Worm (Caenorhabditis elegans): ENCODE data around the gene F49E8.6.

F49E8.6 gene

ce11 chrIV:7516167-7516566, 38.3 kb downstream of the F49E8.6 start, which contains the start of the genes R05G6.9 and R05G6.3:
R05G6.9 (minus strand) TSS chrIV:7516267.
R05G6.3 (plus strand) TSS chrIV:7516552.
- TF ChIP-seq unc-130 (GFP tag; optimal IDR thresholded peaks at IDR 0.05) (no peak), D2030.7 (GFP tag; IDR thresholded peaks at IDR 0.05) (no peak), chd-7 (tag; optimal IDR thresholded peaks at IDR 0.05) (no peak), dpff-1 (tag; optimal IDR thresholded peaks at IDR 0.05) (no peak), cebp-2 (GFP tag; IDR thresholded peaks at IDR 0.05) (no peak), ztf-26 (tag; optimal IDR thresholded peaks at IDR 0.05) (no peak), rcor-1 (GFP tag; IDR thresholded peaks at IDR 0.05) (no peak), Y53F4B.3 (GFP tag; IDR thresholded peaks at IDR 0.05) (no peak), K11D2.4 (GFP tag; IDR thresholded peaks at IDR 0.05) (no peak), lir-1 (GFP tag; conservative IDR thresholded peaks at IDR 0.05) (no peak), sdz-38 (tag; optimal IDR thresholded peaks at IDR 0.05) (no peak), ceh-40 (GFP tag; IDR thresholded peaks at IDR 0.05) (no peak), ama-1 (optimal IDR thresholded peaks at IDR 0.05) (no peak), ama-1 (GFP tag; optimal IDR thresholded peaks at IDR 0.05) (no peak), rpc-1 (optimal IDR thresholded peaks at IDR 0.05) (no peak), rpc-1 (tag; optimal IDR thresholded peaks at IDR 0.05) (no peak), Y56A3A.18 (GFP tag; IDR thresholded peaks at IDR 0.05) (no peak), pha-4 (tag; optimal IDR thresholded peaks at IDR 0.05) (no peak), unc-62 (GFP tag; optimal IDR thresholded peaks at IDR 0.05) (no peak), B0336.3 (GFP tag; IDR thresholded peaks at IDR 0.05) (no peak)

- TF ChIP-seq ZK185.1 (tag; optimal IDR thresholded peaks at IDR 0.05; ENCODE audit: poor library complexity, severe bottlenecking), result no peak
- no peak for TF ChIP-seq rcor-1 (GFP tag; IDR thresholded peaks at IDR 0.05)
- no peak for TF ChIP-seq rpc-1 (optimal IDR thresholded peaks at IDR 0.05)
- no peak for TF ChIP-seq rpc-1 (tag; optimal IDR thresholded peaks at IDR 0.05)
- TF ChIP-seq akir-1 (GFP tag; optimal IDR thresholded peaks at IDR 0.05), result no peak
- no peak for TF ChIP-seq bed-2 (GFP tag; IDR thresholded peaks at IDR 0.05)
- TF ChIP-seq attf-5 (GFP tag; optimal IDR thresholded peaks at IDR 0.05), result peak; percentile 7
- no peak for TF ChIP-seq nfya-1 (tag; optimal IDR thresholded peaks at IDR 0.05; ENCODE audit: borderline replicate concordance, insufficient read depth)
- peak; percentile 94 for TF ChIP-seq attf-3 (GFP tag; conservative IDR thresholded peaks at IDR 0.05)
These were observed 41.7 kb downstream of the F49E8.6 start, which contains the start of the genes plc-4 and R05G6.4 for ce11 chrIV:7512617-7513233. plc-4 (minus strand) TSS chrIV:7512667. R05G6.4 (plus strand) TSS chrIV:7513233.

- TF ChIP-seq nfya-2 (GFP tag; IDR thresholded peaks at IDR 0.05) (0 out of 2 replicates have a peak, but pooled peaks have one; percentile 80), snpc-3.4 (tag; optimal IDR thresholded peaks at IDR 0.05) (peak; percentile 14), xnd-1 (tag; optimal IDR thresholded peaks at IDR 0.05) (no peak), snpc-1.3 (tag; optimal IDR thresholded peaks at IDR 0.05; ENCODE audit: insufficient read depth) (peak; percentile 4), tlf-1 (GFP tag; optimal IDR thresholded peaks at IDR 0.05) (no peak), nfyb-1 (GFP tag; IDR thresholded peaks at IDR 0.05) (peak; percentile 97), efl-1 (GFP tag; optimal IDR thresholded peaks at IDR 0.05) (peak; percentile 18)
These were observed 43.6 kb downstream of the F49E8.6 start for ce11 chrIV:7510829-7511228.

ce11 chrIV:7508850-7509249, 45.6 kb downstream of the F49E8.6 start:
- TF ChIP-seq him-1 (tag; optimal IDR thresholded peaks at IDR 0.05), result peak; percentile 16
- peak; percentile 40 for TF ChIP-seq dpl-1 (GFP tag; optimal IDR thresholded peaks at IDR 0.05)
- TF ChIP-seq madf-6 (GFP tag; IDR thresholded peaks at IDR 0.05), result peak; percentile 54; the same call in 1 of the 2 replicates
- peak; percentile 79 for TF ChIP-seq lsl-1 (GFP tag; optimal IDR thresholded peaks at IDR 0.05)
- peak; percentile 51 for TF ChIP-seq efl-1 (GFP tag; optimal IDR thresholded peaks at IDR 0.05)
- TF ChIP-seq F33H1.4 (GFP tag; IDR thresholded peaks at IDR 0.05), result peak; percentile 80
- no peak for TF ChIP-seq nfyb-1 (GFP tag; IDR thresholded peaks at IDR 0.05)
- no peak for TF ChIP-seq aptf-2 (GFP tag; conservative IDR thresholded peaks at IDR 0.05)
- TF ChIP-seq nhr-120 (GFP tag; IDR thresholded peaks at IDR 0.05), result no peak
- peak; percentile 53 for TF ChIP-seq lin-54 (GFP tag; optimal IDR thresholded peaks at IDR 0.05)
- TF ChIP-seq attf-3 (GFP tag; conservative IDR thresholded peaks at IDR 0.05), result peak; percentile 35; the same call in 1 of the 2 replicates
- TF ChIP-seq C17E4.6 (GFP tag; IDR thresholded peaks at IDR 0.05), result no peak
- peak; percentile 6 for TF ChIP-seq xnd-1 (tag; optimal IDR thresholded peaks at IDR 0.05)

All from whole organism, young adult.